Worm (Caenorhabditis elegans) whole organism, L4 larva: ENCODE results near the gene ttr-20.

Experiments
- aly-2 ChIP-seq: sonication (generic microtip); optimal IDR thresholded peaks from 2 replicates; lab custom pipeline; 2018; ENCODE audit warnings: missing biosample characterization, missing genetic modification characterization
- attf-4 ChIP-seq: sonication (generic microtip); optimal IDR thresholded peaks from 3 replicates; lab custom pipeline; 2017; ENCODE audit warnings: missing biosample characterization, missing genetic modification characterization
- ceh-82 ChIP-seq: sonication (generic microtip); optimal IDR thresholded peaks from 2 replicates; lab custom pipeline; 2017; ENCODE audit warnings: missing biosample characterization, missing genetic modification characterization
- daf-12 ChIP-seq: fragments of 150-350 bp; optimal IDR thresholded peaks from 2 replicates; lab custom pipeline; 2014; ENCODE audit warnings: missing biosample characterization, missing genetic modification reagents, missing genetic modification characterization
- fos-1 ChIP-seq: fragments of 150-350 bp; optimal IDR thresholded peaks from 2 replicates; lab custom pipeline; 2014; ENCODE audit warnings: missing biosample characterization, missing genetic modification characterization
- hmg-1.1 ChIP-seq: fragments of 200-800 bp; sonication (Bioruptor generic); IDR thresholded peaks from 2 replicates; pipeline ENCODE4 v1.3.6; 2022; ENCODE audit warnings: missing genetic modification reagents, missing genetic modification characterization, missing compliant biosample characterization
- lir-3 ChIP-seq: sonication (generic microtip); optimal IDR thresholded peaks from 2 replicates; lab custom pipeline; 2016; ENCODE audit warnings: mild to moderate bottlenecking, missing genetic modification characterization, missing compliant biosample characterization
- lsy-2 ChIP-seq, 2 experiments: fragments of 150-350 bp in 1 of 2; sonication (generic microtip) in 1 of 2; optimal IDR thresholded peaks; 2 replicates each; lab custom pipeline; 2014 to 2017; ENCODE audit warnings: missing biosample characterization in 2 of 2, missing genetic modification characterization in 2 of 2
- madf-9 ChIP-seq: fragments of 200-800 bp; sonication (Bioruptor generic); conservative IDR thresholded peaks from 2 replicates; pipeline ENCODE4 v1.3.6; 2022; ENCODE audit warnings: missing genetic modification reagents, missing genetic modification characterization, missing compliant biosample characterization
- nhr-11 ChIP-seq: fragments of 150-350 bp; optimal IDR thresholded peaks from 2 replicates; lab custom pipeline; 2014; ENCODE audit warnings: missing biosample characterization, missing genetic modification characterization
- nhr-25 ChIP-seq: sonication (generic microtip); optimal IDR thresholded peaks from 2 replicates; lab custom pipeline; 2017; ENCODE audit warnings: missing genetic modification characterization, mild to moderate bottlenecking, missing compliant biosample characterization, antibody characterized with exemption, moderate library complexity, borderline replicate concordance; ENCODE audit not compliant: insufficient read depth
- unc-39 ChIP-seq: sonication (generic microtip); optimal IDR thresholded peaks from 2 replicates; lab custom pipeline; 2017; ENCODE audit warnings: missing biosample characterization, missing genetic modification characterization

- TF ChIP-seq hmg-1.1 = no peak
- no peak for TF ChIP-seq lsy-2 (tag; optimal IDR thresholded peaks at IDR 0.05; lab: Kevin White, UChicago)
- TF ChIP-seq ceh-82 (tag; lab: Kevin White, UChicago) = no peak
- TF ChIP-seq daf-12 = no peak
- no peak for TF ChIP-seq aly-2 (tag; lab: Kevin White, UChicago)
- no peak for TF ChIP-seq nhr-25 (tag; lab: Kevin White, UChicago)
- no peak for TF ChIP-seq fos-1
- TF ChIP-seq nhr-11 (tag; lab: Kevin White, UChicago) = no peak
- TF ChIP-seq attf-4 (tag; lab: Kevin White, UChicago) = no peak
- TF ChIP-seq lir-3 (tag; lab: Kevin White, UChicago) = no peak
- TF ChIP-seq unc-39 (tag; lab: Kevin White, UChicago) = no peak
- TF ChIP-seq madf-9 (GFP tag; lab: Robert Waterston, UW) = no peak
These were observed 10.6 kb upstream of the ttr-20 start for ce11 chrIV:4236025-4236407.
